Worm (Caenorhabditis elegans): ENCODE data around the gene C24A3.9.

The C24A3.9 gene

DNA sequence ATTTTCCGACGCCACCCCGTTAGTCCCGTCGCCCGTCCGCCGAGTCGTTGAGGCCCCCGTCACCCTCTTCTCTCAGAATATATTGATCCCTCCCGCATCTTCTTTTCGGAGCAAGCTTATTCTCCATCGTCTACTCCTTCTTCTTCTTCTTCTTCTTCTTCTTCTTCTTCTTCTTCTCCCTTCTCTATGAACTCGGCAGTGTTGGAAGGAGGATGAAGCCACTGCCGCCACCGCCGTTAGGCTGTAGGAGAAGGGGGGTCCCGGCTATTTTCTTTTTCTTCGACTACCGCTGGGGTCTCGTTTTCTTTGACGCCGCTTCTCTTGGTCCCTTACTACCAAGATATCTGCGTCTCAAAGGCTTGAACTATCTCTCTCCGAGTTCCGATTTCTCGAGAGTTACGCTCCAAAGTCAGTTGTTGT, 14.8 kb downstream of the C24A3.9 start (continued):
- no peak for TF ChIP-seq elt-3 (tag; optimal IDR thresholded peaks at IDR 0.05)
- TF ChIP-seq nhr-84 (tag; optimal IDR thresholded peaks at IDR 0.05): no peak
- no peak for TF ChIP-seq alr-1 (tag; optimal IDR thresholded peaks at IDR 0.05; ENCODE audit: borderline replicate concordance)
- no peak for TF ChIP-seq grh-1 (GFP tag; IDR thresholded peaks at IDR 0.05)
- TF ChIP-seq fkh-8 (tag; optimal IDR thresholded peaks at IDR 0.05): peak; percentile 54
- TF ChIP-seq sup-37 (GFP tag; optimal IDR thresholded peaks at IDR 0.05): no peak
- TF ChIP-seq unc-98 (GFP tag; IDR thresholded peaks at IDR 0.05): no peak
- TF ChIP-seq mep-1 (tag; optimal IDR thresholded peaks at IDR 0.05): no peak
- peak; percentile 16 for TF ChIP-seq lir-3 (tag; optimal IDR thresholded peaks at IDR 0.05; ENCODE audit: poor library complexity)
- no peak for TF ChIP-seq ztf-4 (tag; optimal IDR thresholded peaks at IDR 0.05)
- no peak for TF ChIP-seq nhr-90 (tag; optimal IDR thresholded peaks at IDR 0.05; ENCODE audit: poor library complexity)
- no peak for TF ChIP-seq fos-1 (tag; optimal IDR thresholded peaks at IDR 0.05)
- no peak for TF ChIP-seq egl-27 (tag; optimal IDR thresholded peaks at IDR 0.05)
- TF ChIP-seq C16A3.4 (tag; optimal IDR thresholded peaks at IDR 0.05): no peak
- peak; percentile 12; the same call in 1 of the 2 replicates for TF ChIP-seq isw-1 (GFP tag; IDR thresholded peaks at IDR 0.05)
- TF ChIP-seq Y116A8C.19 (tag; optimal IDR thresholded peaks at IDR 0.05; ENCODE audit: borderline replicate concordance): no peak
- peak in 2 of 3 experiments; percentile 53 to 59 for TF ChIP-seq ceh-82 (tag; optimal IDR thresholded peaks at IDR 0.05)
- peak; percentile 49 for TF ChIP-seq egl-13 (tag; optimal IDR thresholded peaks at IDR 0.05)
- no peak for TF ChIP-seq nhr-237 (tag; optimal IDR thresholded peaks at IDR 0.05)
- no peak for TF ChIP-seq ets-5 (GFP tag; IDR thresholded peaks at IDR 0.05)
- peak; percentile 59 for TF ChIP-seq snu-23 (GFP tag; optimal IDR thresholded peaks at IDR 0.05)
- TF ChIP-seq nhr-20 (tag; optimal IDR thresholded peaks at IDR 0.05): peak; percentile 23
- TF ChIP-seq ztf-11 (tag; optimal IDR thresholded peaks at IDR 0.05): no peak
- no peak for TF ChIP-seq lin-15B (tag; optimal IDR thresholded peaks at IDR 0.05)
- peak; percentile 55 for TF ChIP-seq tbx-2 (tag; optimal IDR thresholded peaks at IDR 0.05)
- no peak for TF ChIP-seq pag-3 (tag; optimal IDR thresholded peaks at IDR 0.05; ENCODE audit: borderline replicate concordance, insufficient read depth)
- TF ChIP-seq elt-2 (tag; optimal IDR thresholded peaks at IDR 0.05): no peak
- TF ChIP-seq blmp-1 (tag; optimal IDR thresholded peaks at IDR 0.05): no peak
- TF ChIP-seq lsy-2 (tag; optimal IDR thresholded peaks at IDR 0.05): peak in 1 of 2 experiments; percentile 30
- TF ChIP-seq pqm-1 (tag; optimal IDR thresholded peaks at IDR 0.05): no peak
- TF ChIP-seq nhr-47 (tag; optimal IDR thresholded peaks at IDR 0.05): peak; percentile 30
- no peak for TF ChIP-seq lin-13 (GFP tag; optimal IDR thresholded peaks at IDR 0.05)
- TF ChIP-seq mef-2 (tag; optimal IDR thresholded peaks at IDR 0.05): no peak
- TF ChIP-seq ceh-63 (GFP tag; optimal IDR thresholded peaks at IDR 0.05): no peak
- TF ChIP-seq pax-3 (tag; optimal IDR thresholded peaks at IDR 0.05): no peak
- TF ChIP-seq lin-39 (tag; optimal IDR thresholded peaks at IDR 0.05): no peak
- no peak for TF ChIP-seq nhr-77 (tag; optimal IDR thresholded peaks at IDR 0.05)
- peak; percentile 51 for TF ChIP-seq fkh-10 (GFP tag; optimal IDR thresholded peaks at IDR 0.05)
- TF ChIP-seq nhr-85 (tag): no peak
- TF ChIP-seq dpl-1 (GFP tag; optimal IDR thresholded peaks at IDR 0.05): peak in 1 of 3 experiments; percentile 2
- TF ChIP-seq lin-14 (GFP tag; optimal IDR thresholded peaks at IDR 0.05): peak; percentile 91
- TF ChIP-seq ama-1 (optimal IDR thresholded peaks at IDR 0.05): no peak
- TF ChIP-seq nhr-76 (tag; optimal IDR thresholded peaks at IDR 0.05): no peak

All from whole organism, L1 larva.